Worm (Caenorhabditis elegans): Measurements from ENCODE around the gene sra-11.

ce11 chrII:10867219-10867618, 42.9 kb downstream of the sra-11 start:
- TF ChIP-seq him-1 (tag; optimal IDR thresholded peaks at IDR 0.05) (no peak), dao-5 (tag; optimal IDR thresholded peaks at IDR 0.05) (no peak)

Measured in whole organism, L4/young adult.